Fruit fly (Drosophila melanogaster) whole organism, embryonic: ENCODE measurements around the gene CG15170.

Source experiments
- Atf6 ChIP-seq: fragments of 200-800 bp; sonication (Bioruptor generic); IDR thresholded peaks from 2 replicates; pipeline ENCODE4 v1.3.6; 2022; ENCODE audit warnings: missing biosample characterization, missing genetic modification characterization
- CG11247 ChIP-seq: fragments of 200-800 bp; sonication (Bioruptor generic); IDR thresholded peaks from 2 replicates; pipeline ENCODE4 v1.3.6; 2022; ENCODE audit warnings: missing biosample characterization, missing genetic modification characterization
- CG11456 ChIP-seq: fragments of 200-800 bp; sonication (Bioruptor generic); IDR thresholded peaks from 3 replicates; pipeline ENCODE4 v1.3.6; 2022; ENCODE audit warnings: missing biosample characterization, missing genetic modification characterization
- CG11560 ChIP-seq: fragments of 200-800 bp; sonication (Bioruptor generic); IDR thresholded peaks from 3 replicates; pipeline ENCODE4 v1.3.6; 2022; ENCODE audit warnings: missing biosample characterization, missing genetic modification characterization
- CG11695 ChIP-seq: fragments of 200-800 bp; sonication (Bioruptor generic); IDR thresholded peaks from 3 replicates; pipeline ENCODE4 v1.3.6; 2022; ENCODE audit warnings: missing biosample characterization, missing genetic modification characterization
- CG11696 ChIP-seq: fragments of 200-800 bp; sonication (Bioruptor generic); IDR thresholded peaks from 2 replicates; pipeline ENCODE4 v1.3.6; 2022; ENCODE audit warnings: missing biosample characterization, missing genetic modification characterization
- CG12155 ChIP-seq: fragments of 200-800 bp; sonication (Bioruptor generic); optimal IDR thresholded peaks from 3 replicates; lab custom pipeline; 2016; ENCODE audit warnings: missing biosample characterization, missing genetic modification characterization
- CG1233 ChIP-seq: fragments of 200-800 bp; sonication (Bioruptor generic); optimal IDR thresholded peaks from 4 replicates; lab custom pipeline; 2018; ENCODE audit warnings: missing biosample characterization, mild to moderate bottlenecking, missing genetic modification characterization
- CG14014 ChIP-seq: fragments of 200-800 bp; sonication (Bioruptor generic); IDR thresholded peaks from 2 replicates; pipeline ENCODE4 v1.3.6; 2022; ENCODE audit warnings: missing biosample characterization, missing genetic modification characterization
- CG14441 ChIP-seq: fragments of 200-800 bp; sonication (Bioruptor generic); IDR thresholded peaks from 2 replicates; pipeline ENCODE4 v1.3.6; 2022; ENCODE audit warnings: missing biosample characterization, missing genetic modification characterization
- CG14860 ChIP-seq: fragments of 200-800 bp; sonication (Bioruptor generic); IDR thresholded peaks from 3 replicates; pipeline ENCODE4 v1.3.6; 2022; ENCODE audit warnings: missing biosample characterization, missing genetic modification characterization; ENCODE audit not compliant: partially characterized antibody
- CG1529 ChIP-seq: fragments of 200-800 bp; sonication (Bioruptor generic); optimal IDR thresholded peaks from 3 replicates; lab custom pipeline; 2018; ENCODE audit warnings: missing biosample characterization, missing genetic modification characterization
- CG16813 ChIP-seq: fragments of 200-800 bp; sonication (Bioruptor generic); IDR thresholded peaks from 3 replicates; pipeline ENCODE4 v1.3.6; 2022; ENCODE audit warnings: missing biosample characterization, missing genetic modification characterization; ENCODE audit not compliant: partially characterized antibody
- CG31388 ChIP-seq: fragments of 200-800 bp; sonication (Bioruptor generic); optimal IDR thresholded peaks from 2 replicates; lab custom pipeline; 2016; ENCODE audit warnings: missing biosample characterization, missing genetic modification characterization
- CG3838 ChIP-seq: fragments of 200-800 bp; sonication (Bioruptor generic); optimal IDR thresholded peaks from 3 replicates; lab custom pipeline; 2016; ENCODE audit warnings: missing biosample characterization, missing genetic modification characterization
- CG5180 ChIP-seq: fragments of 200-800 bp; sonication (Bioruptor generic); optimal IDR thresholded peaks from 3 replicates; lab custom pipeline; 2017; ENCODE audit warnings: missing biosample characterization, missing genetic modification characterization, mild to moderate bottlenecking, moderate library complexity, missing genetic modification reagents
- CG8290 ChIP-seq, 3 experiments: fragments of 200-800 bp; sonication (Bioruptor generic); optimal IDR thresholded peaks; 2 replicates each; lab custom pipeline; 2016 to 2019; ENCODE audit warnings: missing biosample characterization in 3 of 3, missing genetic modification characterization in 3 of 3, mild to moderate bottlenecking in 2 of 3, moderate library complexity in 1 of 3
- CHES-1-like ChIP-seq: fragments of 200-800 bp; sonication (Bioruptor generic); optimal IDR thresholded peaks from 2 replicates; lab custom pipeline; 2016; ENCODE audit warnings: missing biosample characterization, missing genetic modification characterization
- D19A ChIP-seq: fragments of 200-800 bp; optimal IDR thresholded peaks from 3 replicates; lab custom pipeline; 2019; ENCODE audit warnings: missing biosample characterization, mild to moderate bottlenecking, missing genetic modification characterization, moderate library complexity
- HLHmδ ChIP-seq: fragments of 200-800 bp; sonication (Bioruptor generic); optimal IDR thresholded peaks from 2 replicates; lab custom pipeline; 2018; ENCODE audit warnings: missing biosample characterization, mild to moderate bottlenecking, missing genetic modification characterization, moderate library complexity
- Hr3 ChIP-seq: fragments of 200-800 bp; sonication (Bioruptor generic); optimal IDR thresholded peaks from 3 replicates; lab custom pipeline; 2016; ENCODE audit warnings: missing biosample characterization, missing genetic modification characterization
- Hr51 ChIP-seq, 2 experiments: fragments of 200-800 bp; sonication (Bioruptor generic); optimal IDR thresholded peaks; 2 replicates in 1 of 2; 3 replicates in 1 of 2; lab custom pipeline; 2016 to 2018; ENCODE audit warnings: missing biosample characterization in 2 of 2, missing genetic modification characterization in 2 of 2, mild to moderate bottlenecking in 1 of 2, moderate library complexity in 1 of 2
- MTF-1 ChIP-seq: fragments of 200-800 bp; sonication (Bioruptor generic); optimal IDR thresholded peaks from 2 replicates; lab custom pipeline; 2018; ENCODE audit warnings: missing biosample characterization, mild to moderate bottlenecking, missing genetic modification characterization, borderline replicate concordance
- Nf-YA ChIP-seq: fragments of 200-800 bp; sonication (Bioruptor generic); IDR thresholded peaks from 2 replicates; pipeline ENCODE4 v1.3.6; 2022; ENCODE audit warnings: missing biosample characterization, missing genetic modification characterization
- Pdp1 ChIP-seq, 2 experiments: fragments of 200-800 bp; sonication (Bioruptor generic); optimal IDR thresholded peaks; 3 replicates each; lab custom pipeline; 2016; ENCODE audit warnings: missing biosample characterization in 2 of 2, missing genetic modification characterization in 2 of 2, mild to moderate bottlenecking in 1 of 2, moderate library complexity in 1 of 2
- Sin3A ChIP-seq: fragments of >200 bp; optimal IDR thresholded peaks from 2 replicates; lab custom pipeline; 2018
- Ssrp ChIP-seq: fragments of 200-800 bp; sonication (Bioruptor generic); optimal IDR thresholded peaks from 2 replicates; lab custom pipeline; 2018; ENCODE audit warnings: missing biosample characterization, mild to moderate bottlenecking, missing genetic modification characterization, moderate library complexity
- ara ChIP-seq: fragments of 200-800 bp; sonication (Bioruptor generic); IDR thresholded peaks from 2 replicates; pipeline ENCODE4 v1.3.6; 2022; ENCODE audit warnings: missing biosample characterization, missing genetic modification characterization
- br ChIP-seq: fragments of >200 bp; optimal IDR thresholded peaks from 2 replicates; lab custom pipeline; 2017
- croc ChIP-seq: fragments of 200-800 bp; sonication (Bioruptor generic); conservative IDR thresholded peaks from 3 replicates; pipeline ENCODE4 v1.3.6; 2022; ENCODE audit warnings: missing biosample characterization, missing genetic modification characterization
- dati ChIP-seq: fragments of 200-800 bp; sonication (Bioruptor generic); IDR thresholded peaks from 2 replicates; pipeline ENCODE4 v1.3.6; 2022; ENCODE audit warnings: missing biosample characterization, missing genetic modification characterization
- disco-r ChIP-seq: fragments of 200-800 bp; sonication (Bioruptor generic); optimal IDR thresholded peaks from 2 replicates; lab custom pipeline; 2016; ENCODE audit warnings: missing biosample characterization, missing genetic modification characterization
- fd3F ChIP-seq: fragments of 200-800 bp; sonication (Bioruptor generic); optimal IDR thresholded peaks from 2 replicates; lab custom pipeline; 2018; ENCODE audit warnings: missing biosample characterization, mild to moderate bottlenecking, missing genetic modification characterization, moderate library complexity
- klu ChIP-seq: fragments of 200-800 bp; sonication (Bioruptor generic); IDR thresholded peaks from 2 replicates; pipeline ENCODE4 v1.3.6; 2022; ENCODE audit warnings: missing biosample characterization, missing genetic modification characterization
- knrl ChIP-seq: fragments of 200-800 bp; sonication (Bioruptor generic); IDR thresholded peaks from 3 replicates; pipeline ENCODE4 v1.3.6; 2022; ENCODE audit warnings: missing biosample characterization, missing genetic modification characterization; ENCODE audit not compliant: partially characterized antibody
- lov ChIP-seq, 2 experiments: fragments of 200-800 bp in 1 of 2; fragments of >200 bp in 1 of 2; sonication (Bioruptor generic) in 1 of 2; IDR thresholded peaks in 1 of 2; optimal IDR thresholded peaks in 1 of 2; 2 replicates in 1 of 2; 3 replicates in 1 of 2; pipeline versions ENCODE4 v1.3.6 to Lab custom; 2017 to 2022; ENCODE audit warnings: missing biosample characterization in 1 of 2, missing genetic modification characterization in 1 of 2
- pho ChIP-seq: fragments of 200-800 bp; sonication (Bioruptor generic); optimal IDR thresholded peaks from 2 replicates; lab custom pipeline; 2016; ENCODE audit warnings: missing biosample characterization, missing genetic modification characterization
- pnt ChIP-seq: fragments of 200-800 bp; sonication (Bioruptor generic); optimal IDR thresholded peaks from 3 replicates; lab custom pipeline; 2016; ENCODE audit warnings: missing biosample characterization, missing genetic modification characterization
- pros ChIP-seq: fragments of 200-800 bp; sonication (Bioruptor generic); optimal IDR thresholded peaks from 3 replicates; lab custom pipeline; 2019; ENCODE audit warnings: missing biosample characterization, mild to moderate bottlenecking, missing genetic modification characterization, moderate library complexity
- sens-2 ChIP-seq: fragments of 200-800 bp; sonication (Bioruptor generic); IDR thresholded peaks from 2 replicates; pipeline ENCODE4 v1.3.6; 2022; ENCODE audit warnings: missing biosample characterization, missing genetic modification characterization
- seq ChIP-seq: fragments of 200-800 bp; sonication (Bioruptor generic); IDR thresholded peaks from 2 replicates; pipeline ENCODE4 v1.3.6; 2022; ENCODE audit warnings: missing biosample characterization, missing genetic modification characterization
- sim ChIP-seq: fragments of 200-800 bp; sonication (Bioruptor generic); IDR thresholded peaks from 2 replicates; pipeline ENCODE4 v1.3.6; 2022; ENCODE audit warnings: missing biosample characterization, missing genetic modification characterization
- sqz ChIP-seq: fragments of 200-800 bp; sonication (Bioruptor generic); optimal IDR thresholded peaks from 3 replicates; lab custom pipeline; 2018; ENCODE audit warnings: missing biosample characterization, mild to moderate bottlenecking, missing genetic modification characterization
- trem ChIP-seq: fragments of 200-800 bp; optimal IDR thresholded peaks from 3 replicates; lab custom pipeline; 2019; ENCODE audit warnings: missing biosample characterization, mild to moderate bottlenecking, missing genetic modification characterization, moderate library complexity
- trh ChIP-seq: fragments of 200-800 bp; sonication (Bioruptor generic); optimal IDR thresholded peaks from 2 replicates; lab custom pipeline; 2016; ENCODE audit warnings: missing biosample characterization, missing genetic modification characterization
- unpg ChIP-seq: fragments of 200-800 bp; sonication (Bioruptor generic); optimal IDR thresholded peaks from 3 replicates; lab custom pipeline; 2018; ENCODE audit warnings: missing biosample characterization, mild to moderate bottlenecking, missing genetic modification characterization, moderate library complexity
- wek ChIP-seq: fragments of 200-800 bp; sonication (Bioruptor generic); optimal IDR thresholded peaks from 3 replicates; lab custom pipeline; 2018; ENCODE audit warnings: missing biosample characterization, mild to moderate bottlenecking, missing genetic modification characterization, moderate library complexity
- zen ChIP-seq: fragments of 200-800 bp; sonication (Bioruptor generic); optimal IDR thresholded peaks from 3 replicates; lab custom pipeline; 2018; ENCODE audit warnings: missing biosample characterization, mild to moderate bottlenecking, missing genetic modification characterization, moderate library complexity

Gene CG15170

dm6 chr2L:19014032-19014880 is 24.2 kb upstream of the CG15170 start (continued):
- TF ChIP-seq Atf6 (GFP tag; lab: Robert Waterston, UW) (peak; percentile 63), zen (tag; lab: Kevin White, UChicago) (peak; percentile 13), Nf-YA (no peak), CG14014 (GFP tag; lab: Robert Waterston, UW) (peak; percentile 63), pnt (GFP tag; lab: Kevin White, UChicago) (no peak), ara (GFP tag; lab: Robert Waterston, UW) (no peak; the same call in 1 of the 2 replicates), CHES-1-like (GFP tag; lab: Kevin White, UChicago) (no peak), lov (optimal IDR thresholded peaks at IDR 0.05; lab: Kevin White, UChicago) (no peak), lov (GFP tag; IDR thresholded peaks at IDR 0.05; lab: Robert Waterston, UW) (no peak), klu (GFP tag; lab: Robert Waterston, UW) (no peak), CG5180 (GFP tag; lab: Kevin White, UChicago) (peak; percentile 62), Hr51 (GFP tag; optimal IDR thresholded peaks at IDR 0.05; lab: Kevin White, UChicago) (peak in 1 of 2 experiments; percentile 79), fd3F (GFP tag; lab: Kevin White, UChicago) (peak; percentile 65), disco-r (GFP tag; lab: Kevin White, UChicago) (no peak), seq (GFP tag; lab: Robert Waterston, UW) (peak; percentile 35; the same call in 1 of the 2 replicates), CG16813 (no peak), trem (tag; lab: Kevin White, UChicago) (peak; percentile 7), croc (GFP tag; lab: Robert Waterston, UW) (peak; percentile 55; the same call in 2 of the 3 replicates), CG14441 (GFP tag; lab: Robert Waterston, UW) (peak; percentile 50), CG3838 (no peak), pros (GFP tag; lab: Kevin White, UChicago) (no peak), sens-2 (GFP tag; lab: Robert Waterston, UW) (no peak), knrl (GFP tag; lab: Robert Waterston, UW) (no peak), MTF-1 (GFP tag; lab: Kevin White, UChicago) (no peak), CG11696 (no peak), CG8290 (GFP tag; optimal IDR thresholded peaks at IDR 0.05; lab: Kevin White, UChicago) (no peak), CG8290 (tag; optimal IDR thresholded peaks at IDR 0.05; lab: Kevin White, UChicago) (peak in 1 of 2 experiments; percentile 25), Pdp1 (GFP tag; optimal IDR thresholded peaks at IDR 0.05; lab: Kevin White, UChicago) (peak; percentile 17 to 22), CG1233 (GFP tag; lab: Kevin White, UChicago) (peak; percentile 74), br (lab: Kevin White, UChicago) (no peak), trh (GFP tag; lab: Kevin White, UChicago) (no peak), Sin3A (lab: Kevin White, UChicago) (no peak), CG11695 (peak; percentile 68; the same call in 1 of the 3 replicates), CG12155 (GFP tag; lab: Kevin White, UChicago) (peak; percentile 18), pho (GFP tag; lab: Kevin White, UChicago) (peak; percentile 43), CG11456 (GFP tag; lab: Robert Waterston, UW) (no peak), wek (no peak), CG14860 (no peak), CG11247 (GFP tag; lab: Robert Waterston, UW) (peak; percentile 26; the same call in 1 of the 2 replicates), Ssrp (tag; lab: Kevin White, UChicago) (peak; percentile 57), HLHmδ (GFP tag; lab: Kevin White, UChicago) (no peak), Hr3 (GFP tag; lab: Kevin White, UChicago) (peak; percentile 50), CG11560 (tag; lab: Robert Waterston, UW) (0 out of 3 replicates have a peak, but pooled peaks have one; percentile 32), CG31388 (GFP tag; lab: Kevin White, UChicago) (peak; percentile 35), D19A (tag; lab: Kevin White, UChicago) (peak; percentile 69), sqz (peak; percentile 58), CG1529 (GFP tag; lab: Kevin White, UChicago) (peak; percentile 54), sim (no peak), unpg (GFP tag; lab: Kevin White, UChicago) (peak; percentile 74), dati (no peak)
